Fruit fly (Drosophila melanogaster) S2 (cell line): ENCODE measurements around the gene CG9286.

Experiments
- CG8478 ChIP-seq: fragments of >200 bp; optimal IDR thresholded peaks from 2 replicates; lab custom pipeline; 2018
- CTCF ChIP-seq, 2 experiments: fragments of >200 bp; optimal IDR thresholded peaks; 2 replicates each; lab custom pipeline; 2018

Gene CG9286

dm6 chr3R:13780769-13781168 lies at the start of gene CG9286:
Gene CG9286 (plus strand): TSS chr3R:13780964.
- TF ChIP-seq CTCF (optimal IDR thresholded peaks at IDR 0.05; lab: Kevin White, UChicago) (no peak), CG8478 (lab: Kevin White, UChicago) (no peak)

- TF ChIP-seq CG8478 (lab: Kevin White, UChicago) = no peak
- no peak for TF ChIP-seq CTCF (optimal IDR thresholded peaks at IDR 0.05; lab: Kevin White, UChicago)
Observed at dm6 chr3R:13735304-13735898, 45.4 kb upstream of the CG9286 start.

dm6 chr3R:13746066-13746673 lies 34.6 kb upstream of the CG9286 start:
- no peak for TF ChIP-seq CG8478 (lab: Kevin White, UChicago)
- no peak for TF ChIP-seq CTCF (optimal IDR thresholded peaks at IDR 0.05; lab: Kevin White, UChicago)

dm6 chr3R:13761563-13761962 lies 19.2 kb upstream of the CG9286 start:
- TF ChIP-seq CG8478 (lab: Kevin White, UChicago) (no peak), CTCF (optimal IDR thresholded peaks at IDR 0.05; lab: Kevin White, UChicago) (no peak)

DNA sequence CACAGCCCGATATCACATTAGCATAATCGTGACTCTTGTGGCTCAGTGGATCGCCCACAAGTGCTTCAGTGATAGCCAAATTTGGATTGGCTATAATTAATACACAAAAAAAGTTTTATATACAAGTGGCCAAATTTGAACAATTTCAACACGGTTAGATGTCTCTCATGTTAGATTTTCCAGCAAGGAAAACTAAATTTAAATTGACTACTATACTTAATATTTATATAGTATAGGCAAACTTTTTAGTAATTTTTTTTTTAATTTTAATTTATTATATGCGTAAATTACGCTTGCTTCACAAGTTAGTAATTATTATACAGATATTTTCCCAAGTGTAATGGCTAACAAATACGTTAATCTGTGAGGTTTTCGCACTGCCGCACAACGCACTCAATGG lies 15.8 kb upstream of the CG9286 start:
- TF ChIP-seq CG8478 (lab: Kevin White, UChicago) (no peak), CTCF (optimal IDR thresholded peaks at IDR 0.05; lab: Kevin White, UChicago) (no peak)

- no peak for TF ChIP-seq CTCF (optimal IDR thresholded peaks at IDR 0.05; lab: Kevin White, UChicago)
- TF ChIP-seq CG8478 (lab: Kevin White, UChicago) = no peak
Observed at dm6 chr3R:13765456-13765855, 15.3 kb upstream of the CG9286 start, which contains the start of gene CG9312. Gene CG9312 (plus strand): TSS chr3R:13765756.

dm6 chr3R:13767239-13767638 lies 13.5 kb upstream of the CG9286 start, which contains the start of gene Cht5:
Gene Cht5 (plus strand): TSS chr3R:13767549.
- no peak for TF ChIP-seq CTCF (optimal IDR thresholded peaks at IDR 0.05; lab: Kevin White, UChicago)
- TF ChIP-seq CG8478 (lab: Kevin White, UChicago) = no peak

- TF ChIP-seq CTCF (optimal IDR thresholded peaks at IDR 0.05; lab: Kevin White, UChicago) = no peak
- no peak for TF ChIP-seq CG8478 (lab: Kevin White, UChicago)
Observed at dm6 chr3R:13771195-13771594, 9.6 kb upstream of the CG9286 start, which contains the start of gene CG9297. Gene CG9297 (plus strand): TSS chr3R:13771495.

DNA sequence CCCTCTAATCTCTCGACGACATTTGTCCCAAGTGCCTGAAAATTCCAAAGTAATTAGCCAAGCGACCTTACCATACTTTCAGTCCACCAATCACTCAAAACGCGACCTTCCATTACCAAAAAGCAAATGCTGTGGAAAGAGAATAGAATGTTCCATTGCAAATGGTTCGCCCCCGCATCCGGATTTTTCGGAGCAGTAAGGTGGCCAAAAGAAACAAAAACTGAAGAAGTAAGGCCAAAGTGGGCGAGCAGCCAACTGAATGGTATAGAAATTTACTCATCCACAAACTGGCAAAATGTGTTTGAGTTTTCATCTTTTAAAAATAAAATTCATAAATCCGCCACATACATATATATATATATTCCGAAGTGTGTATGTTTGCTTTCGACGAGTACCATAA lies 7.4 kb upstream of the CG9286 start:
- no peak for TF ChIP-seq CG8478 (lab: Kevin White, UChicago)
- no peak for TF ChIP-seq CTCF (optimal IDR thresholded peaks at IDR 0.05; lab: Kevin White, UChicago)

DNA sequence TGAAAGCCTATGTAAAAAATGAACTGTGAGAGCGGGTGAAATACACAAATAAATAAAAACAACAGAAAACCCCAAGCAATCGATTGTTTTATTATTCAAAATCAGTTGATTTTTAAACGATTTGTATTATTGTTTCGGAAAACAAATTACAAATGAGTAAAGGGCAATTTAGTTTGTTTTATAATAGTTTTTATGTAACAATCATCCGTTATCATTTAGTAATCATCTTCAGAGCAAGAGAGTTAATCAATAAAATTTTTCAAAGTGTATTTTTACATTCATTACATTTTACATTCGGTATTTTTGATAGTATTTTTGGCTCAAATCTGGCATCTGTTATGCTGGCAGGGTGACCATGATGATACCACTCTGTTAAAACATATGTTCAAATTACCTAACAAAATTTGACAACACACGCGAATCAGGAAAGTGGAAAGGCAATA lies 1.5 kb upstream of the CG9286 start, which contains the start of the genes CG42375 and CG9288:
Gene CG42375 (plus strand): TSS at position 384 of the 443 bp plus-strand sequence.
Gene CG9288 (plus strand): TSS at position 384 of the 443 bp plus-strand sequence.
- TF ChIP-seq CG8478 (lab: Kevin White, UChicago) = no peak
- TF ChIP-seq CTCF (optimal IDR thresholded peaks at IDR 0.05; lab: Kevin White, UChicago) = no peak

DNA sequence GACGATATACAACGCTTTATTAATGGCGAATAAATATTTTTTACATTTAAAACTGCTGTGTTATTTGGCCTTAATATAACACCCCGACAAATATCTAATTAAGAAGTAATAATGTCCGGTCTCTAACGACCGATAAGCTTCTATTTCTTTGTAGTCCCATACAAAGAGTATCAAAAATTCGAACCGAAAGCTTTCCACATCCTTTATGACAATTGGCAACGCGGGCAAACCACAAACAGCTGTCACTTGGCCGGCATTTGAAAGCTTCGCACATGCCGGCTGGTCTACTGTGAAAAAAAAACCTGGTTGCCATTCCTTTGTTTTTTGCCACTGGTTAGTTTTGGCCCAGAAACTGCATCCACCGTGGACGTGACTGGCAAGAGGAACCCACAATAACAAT lies 1.3 kb downstream of the CG9286 start, which contains the start of gene Dip-B:
Gene Dip-B (plus strand): TSS at position 254 of the 400 bp plus-strand sequence.
- TF ChIP-seq CTCF (optimal IDR thresholded peaks at IDR 0.05; lab: Kevin White, UChicago) = no peak
- TF ChIP-seq CG8478 (lab: Kevin White, UChicago) = no peak

- no peak for TF ChIP-seq CG8478 (lab: Kevin White, UChicago)
Observed at dm6 chr3R:13782578-13782977, 1.8 kb downstream of the CG9286 start.

- TF ChIP-seq CTCF (optimal IDR thresholded peaks at IDR 0.05; lab: Kevin White, UChicago) = no peak
- TF ChIP-seq CG8478 (lab: Kevin White, UChicago) = no peak
Observed at dm6 chr3R:13783397-13783796, 2.6 kb downstream of the CG9286 start.

dm6 chr3R:13785895-13786294 lies 5.1 kb downstream of the CG9286 start:
- TF ChIP-seq CTCF (optimal IDR thresholded peaks at IDR 0.05; lab: Kevin White, UChicago) (no peak), CG8478 (lab: Kevin White, UChicago) (no peak)

dm6 chr3R:13788224-13788623 lies 7.5 kb downstream of the CG9286 start:
- TF ChIP-seq CG8478 (lab: Kevin White, UChicago) = no peak
- no peak for TF ChIP-seq CTCF (optimal IDR thresholded peaks at IDR 0.05; lab: Kevin White, UChicago)
